Fruit fly (Drosophila melanogaster): Measurements from ENCODE around the gene Sf3b5.

The Sf3b5 gene

dm6 chr3R:8969301-8969925, 45.7 kb downstream of the Sf3b5 start:
- TF ChIP-seq Ets21C (GFP tag; optimal IDR thresholded peaks at IDR 0.05) (no peak), Lpt (GFP tag; optimal IDR thresholded peaks at IDR 0.05) (no peak), salr (GFP tag; optimal IDR thresholded peaks at IDR 0.05) (no peak), dsx (GFP tag; optimal IDR thresholded peaks at IDR 0.05; ENCODE audit: poor library complexity, severe bottlenecking) (peak; percentile 4), lz (GFP tag; optimal IDR thresholded peaks at IDR 0.05) (no peak), CG8119 (GFP tag; IDR thresholded peaks at IDR 0.05) (no peak), Eip75B (GFP tag; optimal IDR thresholded peaks at IDR 0.05) (peak; percentile 31), CG6854 (GFP tag; optimal IDR thresholded peaks at IDR 0.05) (peak; percentile 66), CG15336 (GFP tag; IDR thresholded peaks at IDR 0.05) (0 out of 2 replicates have a peak, but pooled peaks have one; percentile 6), Sox15 (GFP tag; optimal IDR thresholded peaks at IDR 0.05) (no peak), CG7368 (GFP tag; optimal IDR thresholded peaks at IDR 0.05) (no peak), svp (GFP tag) (no peak), ss (GFP tag; optimal IDR thresholded peaks at IDR 0.05) (peak in 1 of 2 experiments; percentile 48), fd85E (GFP tag; optimal IDR thresholded peaks at IDR 0.05) (no peak), pdm3 (GFP tag; optimal IDR thresholded peaks at IDR 0.05) (no peak), CG1621 (tag; optimal IDR thresholded peaks at IDR 0.05) (no peak), CG16779 (tag; optimal IDR thresholded peaks at IDR 0.05) (no peak), esn (GFP tag; optimal IDR thresholded peaks at IDR 0.05) (no peak), eg (GFP tag; IDR thresholded peaks at IDR 0.05) (0 out of 3 replicates have a peak, but pooled peaks have one; percentile 8), CG32006 (GFP tag; optimal IDR thresholded peaks at IDR 0.05) (no peak), Smox (GFP tag; optimal IDR thresholded peaks at IDR 0.05) (no peak), Met (GFP tag; optimal IDR thresholded peaks at IDR 0.05) (no peak), CG8632 (GFP tag; optimal IDR thresholded peaks at IDR 0.05) (no peak), fd59A (GFP tag; optimal IDR thresholded peaks at IDR 0.05) (no peak), topi (GFP tag; optimal IDR thresholded peaks at IDR 0.05) (no peak)

- TF ChIP-seq CG31627 (GFP tag; optimal IDR thresholded peaks at IDR 0.05) = peak; percentile 72
- no peak for TF ChIP-seq CG16779 (tag; optimal IDR thresholded peaks at IDR 0.05)
- TF ChIP-seq CG6808 (GFP tag; optimal IDR thresholded peaks at IDR 0.05) = no peak
- no peak for TF ChIP-seq Blimp-1 (GFP tag; optimal IDR thresholded peaks at IDR 0.05)
- TF ChIP-seq Smox (GFP tag; optimal IDR thresholded peaks at IDR 0.05) = peak; percentile 83
- TF ChIP-seq Sox14 (GFP tag; optimal IDR thresholded peaks at IDR 0.05) = peak; percentile 63
- peak; percentile 11 for TF ChIP-seq spab (GFP tag; optimal IDR thresholded peaks at IDR 0.05)
- TF ChIP-seq CG11294 (GFP tag; IDR thresholded peaks at IDR 0.05) = no peak
- TF ChIP-seq CG15336 (GFP tag; IDR thresholded peaks at IDR 0.05) = no peak
- no peak for TF ChIP-seq ss (GFP tag; optimal IDR thresholded peaks at IDR 0.05)
- TF ChIP-seq CG3919 (GFP tag; optimal IDR thresholded peaks at IDR 0.05) = peak; percentile 60
- peak; percentile 34 for TF ChIP-seq CG11762 (GFP tag; optimal IDR thresholded peaks at IDR 0.05; ENCODE audit: insufficient read depth)
- TF ChIP-seq CG8632 (GFP tag; optimal IDR thresholded peaks at IDR 0.05) = peak; percentile 63
- peak; percentile 61 for TF ChIP-seq OdsH (GFP tag; optimal IDR thresholded peaks at IDR 0.05)
- TF ChIP-seq svp (GFP tag) = peak; percentile 91
- peak; percentile 14 for TF ChIP-seq fd59A (GFP tag; optimal IDR thresholded peaks at IDR 0.05)
- peak; percentile 66 for TF ChIP-seq CG34406 (GFP tag; optimal IDR thresholded peaks at IDR 0.05)
- TF ChIP-seq esn (GFP tag; optimal IDR thresholded peaks at IDR 0.05) = peak; percentile 86
- TF ChIP-seq Eip78C (GFP tag) = peak; percentile 91
- peak; percentile 63 for TF ChIP-seq CG6792 (GFP tag; optimal IDR thresholded peaks at IDR 0.05)
- TF ChIP-seq CG9139 (GFP tag; optimal IDR thresholded peaks at IDR 0.05) = no peak
- no peak for TF ChIP-seq CG8119 (GFP tag; IDR thresholded peaks at IDR 0.05)
- no peak for TF ChIP-seq Lpt (GFP tag; optimal IDR thresholded peaks at IDR 0.05)
- TF ChIP-seq cyc (GFP tag; optimal IDR thresholded peaks at IDR 0.05) = peak; percentile 74
- peak; percentile 78 for TF ChIP-seq topi (GFP tag; optimal IDR thresholded peaks at IDR 0.05)
- peak; percentile 27 for TF ChIP-seq CG32006 (GFP tag; optimal IDR thresholded peaks at IDR 0.05)
- TF ChIP-seq fd85E (GFP tag; optimal IDR thresholded peaks at IDR 0.05) = peak; percentile 10
- peak; percentile 10 for TF ChIP-seq CG7368 (GFP tag; optimal IDR thresholded peaks at IDR 0.05)
- no peak for TF ChIP-seq CG6854 (GFP tag; optimal IDR thresholded peaks at IDR 0.05)
- peak; percentile 27 for TF ChIP-seq CG8319 (GFP tag; optimal IDR thresholded peaks at IDR 0.05)
- no peak for TF ChIP-seq salr (GFP tag; optimal IDR thresholded peaks at IDR 0.05)
- TF ChIP-seq Hr4 (GFP tag; optimal IDR thresholded peaks at IDR 0.05) = no peak
- peak; percentile 5 for TF ChIP-seq Sox15 (GFP tag; optimal IDR thresholded peaks at IDR 0.05)
- peak; percentile 67 for TF ChIP-seq pdm3 (GFP tag; optimal IDR thresholded peaks at IDR 0.05)
- no peak for TF ChIP-seq CG6276 (GFP tag; optimal IDR thresholded peaks at IDR 0.05)
- TF ChIP-seq CG4318 (GFP tag; optimal IDR thresholded peaks at IDR 0.05) = no peak
- peak; percentile 58 for TF ChIP-seq Ets21C (GFP tag; optimal IDR thresholded peaks at IDR 0.05)
- peak; percentile 19 for TF ChIP-seq CG11902 (GFP tag; optimal IDR thresholded peaks at IDR 0.05)
- TF ChIP-seq net (GFP tag; optimal IDR thresholded peaks at IDR 0.05) = peak; percentile 13
- TF ChIP-seq Sox102F (GFP tag; optimal IDR thresholded peaks at IDR 0.05) = peak; percentile 79
These were observed 46.3 kb downstream of the Sf3b5 start for dm6 chr3R:8968837-8969236.
